Fruit fly (Drosophila melanogaster): Measurements from ENCODE around the gene CG5388.

dm6 chr3R:22331691-22332090, 8.4 kb downstream of the CG5388 start, which contains the start of gene CG13862:
- TF ChIP-seq CG8478 (optimal IDR thresholded peaks at IDR 0.05), result no peak
- TF ChIP-seq pan (optimal IDR thresholded peaks at IDR 0.05), result no peak
- TF ChIP-seq psq (optimal IDR thresholded peaks at IDR 0.05), result no peak
- no peak for TF ChIP-seq EcR (GFP tag; optimal IDR thresholded peaks at IDR 0.05)
- no peak for TF ChIP-seq usp (GFP tag; optimal IDR thresholded peaks at IDR 0.05)
